Fruit fly (Drosophila melanogaster): ENCODE results near the gene CG42374.
A peak's percentile ranks its signal among the peaks of the same experiment; 100 is the strongest.

CG42374 gene

DNA sequence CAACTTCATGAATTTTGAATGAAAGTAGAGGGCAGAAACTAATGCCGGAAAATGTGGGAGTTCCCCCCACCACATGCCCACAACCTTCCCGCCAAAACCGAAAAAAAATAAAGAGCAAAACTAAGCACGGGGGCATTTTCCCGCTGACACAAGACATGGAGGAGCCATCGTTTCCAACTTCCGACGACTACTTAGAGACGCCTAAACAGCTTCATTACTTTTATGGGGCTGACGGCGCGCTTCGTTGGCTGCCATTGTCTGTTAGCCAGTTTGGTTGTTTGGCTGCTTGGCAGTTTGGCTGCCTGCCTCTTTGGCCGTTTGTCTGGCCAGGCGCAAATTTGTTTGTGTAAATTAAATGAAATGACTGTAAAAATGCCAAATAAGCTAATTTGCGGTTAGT, 49.3 kb upstream of the CG42374 start:
- TF ChIP-seq net (GFP tag; optimal IDR thresholded peaks at IDR 0.05) (no peak), CG10631 (GFP tag; optimal IDR thresholded peaks at IDR 0.05) (no peak), Eip78C (GFP tag) (no peak), Hr4 (GFP tag; optimal IDR thresholded peaks at IDR 0.05) (no peak), Sox14 (GFP tag; optimal IDR thresholded peaks at IDR 0.05) (no peak), CG8119 (GFP tag; IDR thresholded peaks at IDR 0.05) (no peak), fd59A (GFP tag; optimal IDR thresholded peaks at IDR 0.05) (no peak), achi (GFP tag; optimal IDR thresholded peaks at IDR 0.05) (no peak), dsx (GFP tag; optimal IDR thresholded peaks at IDR 0.05; ENCODE audit: poor library complexity, severe bottlenecking) (no peak), fkh (GFP tag; optimal IDR thresholded peaks at IDR 0.05) (no peak), dac (GFP tag; optimal IDR thresholded peaks at IDR 0.05) (no peak), CG11294 (GFP tag; IDR thresholded peaks at IDR 0.05) (no peak), CG10669 (GFP tag; optimal IDR thresholded peaks at IDR 0.05) (no peak), CG9139 (GFP tag; optimal IDR thresholded peaks at IDR 0.05) (no peak), vri (GFP tag; optimal IDR thresholded peaks at IDR 0.05) (no peak)

DNA sequence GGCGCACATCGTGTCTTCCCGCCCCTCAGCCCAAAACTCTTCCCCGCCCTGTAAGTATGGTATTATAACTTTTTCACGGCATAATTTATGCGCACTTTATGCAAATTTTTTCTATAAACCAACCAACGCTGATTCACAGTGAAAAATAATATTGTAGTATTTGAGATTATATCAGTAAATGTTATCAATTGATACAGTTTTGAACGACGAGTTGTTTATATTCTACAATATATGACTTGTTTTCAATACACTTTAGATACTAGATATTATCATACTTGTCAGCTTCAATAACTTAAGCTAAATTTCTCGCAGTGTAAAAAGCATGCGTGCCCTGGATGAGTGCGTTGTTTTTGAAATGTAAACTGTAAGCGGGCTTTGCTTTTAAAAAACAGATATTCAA, 47.2 kb upstream of the CG42374 start:
- peak; percentile 14 for TF ChIP-seq CG3919 (GFP tag; optimal IDR thresholded peaks at IDR 0.05)
- no peak for TF ChIP-seq CG7368 (GFP tag; optimal IDR thresholded peaks at IDR 0.05)
- no peak for TF ChIP-seq fd85E (GFP tag; optimal IDR thresholded peaks at IDR 0.05)
- no peak for TF ChIP-seq pdm3 (GFP tag; optimal IDR thresholded peaks at IDR 0.05)
- no peak for TF ChIP-seq CG34406 (GFP tag; optimal IDR thresholded peaks at IDR 0.05)
- TF ChIP-seq CG3032 (tag; optimal IDR thresholded peaks at IDR 0.05): peak; percentile 24
- TF ChIP-seq Ets96B (tag; optimal IDR thresholded peaks at IDR 0.05): peak; percentile 8
- no peak for TF ChIP-seq dac (GFP tag; optimal IDR thresholded peaks at IDR 0.05)
- no peak for TF ChIP-seq salr (GFP tag; optimal IDR thresholded peaks at IDR 0.05)
- TF ChIP-seq Hr4 (GFP tag; optimal IDR thresholded peaks at IDR 0.05): peak; percentile 2
- no peak for TF ChIP-seq Sox14 (GFP tag; optimal IDR thresholded peaks at IDR 0.05)
- TF ChIP-seq eg (GFP tag; IDR thresholded peaks at IDR 0.05): 0 out of 3 replicates have a peak, but pooled peaks have one; percentile 20
- TF ChIP-seq Lpt (GFP tag; optimal IDR thresholded peaks at IDR 0.05): no peak
- TF ChIP-seq CG15336 (GFP tag; IDR thresholded peaks at IDR 0.05): no peak
- peak; percentile 5 for TF ChIP-seq svp (GFP tag)
- peak; percentile 44 for TF ChIP-seq Eip78C (GFP tag)
- peak; percentile 24 for TF ChIP-seq CG32006 (GFP tag; optimal IDR thresholded peaks at IDR 0.05)
- TF ChIP-seq CG6276 (GFP tag; optimal IDR thresholded peaks at IDR 0.05): no peak

DNA sequence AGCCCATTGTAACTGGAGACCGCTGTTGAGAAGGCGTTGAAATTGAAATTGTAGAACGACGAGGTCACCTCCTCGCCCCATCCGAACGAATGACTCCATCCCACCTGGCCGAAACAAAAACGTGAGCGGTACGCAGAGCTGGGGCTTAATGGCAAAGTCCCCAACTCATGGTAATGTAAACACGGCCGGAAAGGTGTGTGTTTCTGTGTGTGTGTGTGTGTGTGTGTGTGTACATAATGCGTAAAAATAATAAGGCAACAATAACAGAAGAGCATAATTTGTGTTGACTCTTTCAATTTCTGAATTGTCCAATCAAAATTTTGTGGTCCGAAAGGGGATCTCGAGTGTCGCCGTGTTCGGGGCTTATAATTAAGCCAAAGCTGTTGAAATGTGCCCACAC, 42.1 kb upstream of the CG42374 start:
- TF ChIP-seq CG6276 (GFP tag; optimal IDR thresholded peaks at IDR 0.05): no peak
- no peak for TF ChIP-seq CG9139 (GFP tag; optimal IDR thresholded peaks at IDR 0.05)
- no peak for TF ChIP-seq CG10669 (GFP tag; optimal IDR thresholded peaks at IDR 0.05)
- no peak for TF ChIP-seq Sox102F (GFP tag; optimal IDR thresholded peaks at IDR 0.05)
- TF ChIP-seq fkh (GFP tag; optimal IDR thresholded peaks at IDR 0.05): peak; percentile 38
- no peak for TF ChIP-seq OdsH (GFP tag; optimal IDR thresholded peaks at IDR 0.05)
- no peak for TF ChIP-seq CG11762 (GFP tag; optimal IDR thresholded peaks at IDR 0.05; ENCODE audit: insufficient read depth)
- TF ChIP-seq CG8319 (GFP tag; optimal IDR thresholded peaks at IDR 0.05): peak; percentile 16
- no peak for TF ChIP-seq CG31627 (GFP tag; optimal IDR thresholded peaks at IDR 0.05)

DNA sequence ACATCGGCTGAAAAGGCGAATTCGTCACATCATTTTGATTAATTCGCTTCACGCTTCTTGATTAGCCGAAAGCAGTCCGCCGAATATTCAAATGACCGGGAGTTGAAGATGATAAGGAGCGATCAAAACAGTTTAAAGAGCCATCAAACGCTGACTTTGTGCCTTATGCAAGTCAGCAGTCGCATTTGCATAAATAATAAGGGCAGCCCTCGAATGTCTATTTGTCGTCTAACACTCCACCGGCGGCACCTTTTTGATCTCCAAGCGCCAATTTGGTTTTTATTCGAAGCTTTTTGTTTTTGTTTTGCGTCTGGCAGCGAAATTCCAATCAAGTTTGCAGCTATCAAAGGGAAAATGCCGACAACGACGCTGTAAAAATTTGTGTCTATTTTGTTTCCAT, 37.9 kb upstream of the CG42374 start:
- no peak for TF ChIP-seq pdm3 (GFP tag; optimal IDR thresholded peaks at IDR 0.05)
- TF ChIP-seq CG11902 (GFP tag; optimal IDR thresholded peaks at IDR 0.05): no peak
- no peak for TF ChIP-seq CG4318 (GFP tag; optimal IDR thresholded peaks at IDR 0.05)
- TF ChIP-seq Eip93F (GFP tag; optimal IDR thresholded peaks at IDR 0.05): no peak
- no peak for TF ChIP-seq svp (GFP tag)

Measured in whole organism, prepupa.